Fruit fly (Drosophila melanogaster) whole organism, embryonic: ENCODE results near the gene CG3630.

Source experiments
- ATbp ChIP-seq: fragments of 200-800 bp; sonication (Bioruptor generic); optimal IDR thresholded peaks from 2 replicates; lab custom pipeline; 2017; ENCODE audit warnings: missing biosample characterization, mild to moderate bottlenecking, missing genetic modification characterization, missing genetic modification reagents
- Atf-2 ChIP-seq: fragments of 200-800 bp; sonication (Bioruptor generic); optimal IDR thresholded peaks from 2 replicates; lab custom pipeline; 2016; ENCODE audit warnings: missing biosample characterization, missing genetic modification characterization
- Atf3 ChIP-seq: fragments of 200-800 bp; sonication (Bioruptor generic); optimal IDR thresholded peaks from 3 replicates; lab custom pipeline; 2016; ENCODE audit warnings: missing biosample characterization, missing genetic modification characterization
- Atf6 ChIP-seq: fragments of 200-800 bp; sonication (Bioruptor generic); IDR thresholded peaks from 2 replicates; pipeline ENCODE4 v1.3.6; 2022; ENCODE audit warnings: missing biosample characterization, missing genetic modification characterization
- Awh ChIP-seq: fragments of 200-800 bp; sonication (Bioruptor generic); IDR thresholded peaks from 2 replicates; pipeline ENCODE4, ENCODE4 v1.3.6; 2022; ENCODE audit warnings: missing biosample characterization, missing genetic modification characterization
- CG10147 ChIP-seq: fragments of 200-800 bp; sonication (Bioruptor generic); optimal IDR thresholded peaks from 2 replicates; lab custom pipeline; 2019; ENCODE audit warnings: missing biosample characterization, mild to moderate bottlenecking, missing genetic modification characterization, moderate library complexity
- CG10267 ChIP-seq: fragments of 200-800 bp; sonication (Bioruptor generic); optimal IDR thresholded peaks from 2 replicates; lab custom pipeline; 2018; ENCODE audit warnings: missing biosample characterization, mild to moderate bottlenecking, missing genetic modification characterization, moderate library complexity
- CG10321 ChIP-seq: fragments of 200-800 bp; sonication (Bioruptor generic); IDR thresholded peaks from 2 replicates; pipeline ENCODE4 v1.3.6; 2022; ENCODE audit warnings: missing biosample characterization, missing genetic modification characterization
- CG14441 ChIP-seq: fragments of 200-800 bp; sonication (Bioruptor generic); IDR thresholded peaks from 2 replicates; pipeline ENCODE4 v1.3.6; 2022; ENCODE audit warnings: missing biosample characterization, missing genetic modification characterization
- CG15269 ChIP-seq: fragments of 200-800 bp; sonication (Bioruptor generic); optimal IDR thresholded peaks from 2 replicates; lab custom pipeline; 2018; ENCODE audit warnings: missing biosample characterization, mild to moderate bottlenecking, missing genetic modification characterization, moderate library complexity
- CG1647 ChIP-seq: fragments of 200-800 bp; sonication (Bioruptor generic); optimal IDR thresholded peaks from 3 replicates; lab custom pipeline; 2016; ENCODE audit warnings: missing biosample characterization, missing genetic modification characterization
- CG1832 ChIP-seq: fragments of 200-800 bp; sonication (Bioruptor generic); optimal IDR thresholded peaks from 2 replicates; lab custom pipeline; 2017; ENCODE audit warnings: missing biosample characterization, mild to moderate bottlenecking, missing genetic modification characterization, inconsistent platforms
- CG2199 ChIP-seq: fragments of 200-800 bp; sonication (Bioruptor generic); IDR thresholded peaks from 3 replicates; pipeline ENCODE4 v1.3.6; 2022; ENCODE audit warnings: missing biosample characterization, missing genetic modification characterization
- CG31365 ChIP-seq: fragments of 200-800 bp; sonication (Bioruptor generic); optimal IDR thresholded peaks from 2 replicates; lab custom pipeline; 2018; ENCODE audit warnings: missing biosample characterization, mild to moderate bottlenecking, missing genetic modification characterization
- CG6683 ChIP-seq: fragments of 200-800 bp; sonication (Bioruptor generic); optimal IDR thresholded peaks from 2 replicates; lab custom pipeline; 2017; ENCODE audit warnings: missing biosample characterization, mild to moderate bottlenecking, missing genetic modification characterization, missing genetic modification reagents
- CG7556 ChIP-seq: fragments of 200-800 bp; sonication (Bioruptor generic); optimal IDR thresholded peaks from 2 replicates; lab custom pipeline; 2017; ENCODE audit warnings: missing biosample characterization, mild to moderate bottlenecking, missing genetic modification characterization
- CG8359 ChIP-seq: fragments of 200-800 bp; sonication (Bioruptor generic); optimal IDR thresholded peaks from 2 replicates; lab custom pipeline; 2017; ENCODE audit warnings: missing biosample characterization, mild to moderate bottlenecking, missing genetic modification characterization, borderline replicate concordance
- CG9215 ChIP-seq: fragments of 200-800 bp; sonication (Bioruptor generic); IDR thresholded peaks from 2 replicates; pipeline ENCODE4 v1.3.6; 2022; ENCODE audit warnings: missing biosample characterization, missing genetic modification characterization
- CrebB ChIP-seq: fragments of 200-800 bp; sonication (Bioruptor generic); optimal IDR thresholded peaks from 3 replicates; lab custom pipeline; 2018; ENCODE audit warnings: missing biosample characterization, mild to moderate bottlenecking, missing genetic modification characterization
- D ChIP-seq, 2 experiments: fragments of 200-800 bp in 1 of 2; fragments of >200 bp in 1 of 2; sonication (Bioruptor generic) in 1 of 2; optimal IDR thresholded peaks; 2 replicates in 1 of 2; 3 replicates in 1 of 2; lab custom pipeline; 2017; ENCODE audit warnings: mild to moderate bottlenecking in 1 of 2, missing biosample characterization in 1 of 2, missing genetic modification characterization in 1 of 2, missing genetic modification reagents in 1 of 2
- Doc3 ChIP-seq: fragments of 200-800 bp; sonication (Bioruptor generic); IDR thresholded peaks from 3 replicates; pipeline ENCODE4 v1.3.6; 2022; ENCODE audit warnings: missing biosample characterization, missing genetic modification characterization; ENCODE audit not compliant: partially characterized antibody
- Dp ChIP-seq: fragments of 200-800 bp; sonication (Bioruptor generic); optimal IDR thresholded peaks from 2 replicates; lab custom pipeline; 2018; ENCODE audit warnings: missing biosample characterization, mild to moderate bottlenecking, missing genetic modification characterization, moderate library complexity
- Drgx ChIP-seq: fragments of 200-800 bp; sonication (Bioruptor generic); IDR thresholded peaks from 2 replicates; pipeline ENCODE4 v1.3.6; 2022; ENCODE audit warnings: missing biosample characterization, missing genetic modification characterization
- HLH54F ChIP-seq: fragments of 200-800 bp; sonication (Bioruptor generic); optimal IDR thresholded peaks from 3 replicates; lab custom pipeline; 2016; ENCODE audit warnings: missing biosample characterization, missing genetic modification characterization
- Jarid2 ChIP-seq: fragments of 200-800 bp; sonication (Bioruptor generic); optimal IDR thresholded peaks from 3 replicates; lab custom pipeline; 2017; ENCODE audit warnings: mild to moderate bottlenecking, missing biosample characterization, missing genetic modification reagents, missing genetic modification characterization
- NK7.1 ChIP-seq: fragments of 200-800 bp; sonication (Bioruptor generic); optimal IDR thresholded peaks from 3 replicates; lab custom pipeline; 2016; ENCODE audit warnings: missing biosample characterization, missing genetic modification characterization
- Vsx1 ChIP-seq: fragments of 200-800 bp; sonication (Bioruptor generic); optimal IDR thresholded peaks from 2 replicates; lab custom pipeline; 2017; ENCODE audit warnings: missing biosample characterization, mild to moderate bottlenecking, missing genetic modification characterization, missing genetic modification reagents
- Xrp1 ChIP-seq: fragments of 200-800 bp; sonication (Bioruptor generic); IDR thresholded peaks from 2 replicates; pipeline ENCODE4 v1.3.6; 2022; ENCODE audit warnings: missing biosample characterization, missing genetic modification characterization
- cad ChIP-seq: fragments of >200 bp; optimal IDR thresholded peaks from 2 replicates; lab custom pipeline; 2017; ENCODE audit warnings: missing biosample characterization, missing genetic modification characterization
- corto ChIP-seq: fragments of 200-800 bp; sonication (Bioruptor generic); optimal IDR thresholded peaks from 2 replicates; lab custom pipeline; 2016; ENCODE audit warnings: missing biosample characterization, mild to moderate bottlenecking, missing genetic modification characterization, moderate library complexity
- cwo ChIP-seq: fragments of 200-800 bp; sonication (Bioruptor generic); optimal IDR thresholded peaks from 3 replicates; lab custom pipeline; 2017; ENCODE audit warnings: missing biosample characterization, missing genetic modification characterization, mild to moderate bottlenecking, moderate library complexity, missing genetic modification reagents
- danr ChIP-seq: fragments of 200-800 bp; sonication (Bioruptor generic); IDR thresholded peaks from 2 replicates; pipeline ENCODE4 v1.3.6; 2022; ENCODE audit warnings: missing biosample characterization, missing genetic modification characterization
- dpn ChIP-seq, 2 experiments: fragments of 200-800 bp; sonication (Bioruptor generic); optimal IDR thresholded peaks; 3 replicates each; lab custom pipeline; 2016; ENCODE audit warnings: missing biosample characterization in 2 of 2, missing genetic modification characterization in 2 of 2
- en ChIP-seq: fragments of 200-800 bp; sonication (Bioruptor generic); optimal IDR thresholded peaks from 2 replicates; lab custom pipeline; 2016; ENCODE audit warnings: missing biosample characterization, missing genetic modification characterization
- fu2 ChIP-seq: fragments of 200-800 bp; sonication (Bioruptor generic); optimal IDR thresholded peaks from 2 replicates; lab custom pipeline; 2016; ENCODE audit warnings: missing biosample characterization, missing genetic modification characterization
- gcm2 ChIP-seq: fragments of 200-800 bp; sonication (Bioruptor generic); optimal IDR thresholded peaks from 2 replicates; lab custom pipeline; 2016; ENCODE audit warnings: missing biosample characterization, missing genetic modification characterization
- gro ChIP-seq: fragments of 200-800 bp; sonication (Bioruptor generic); optimal IDR thresholded peaks from 2 replicates; lab custom pipeline; 2016; ENCODE audit warnings: missing biosample characterization, missing genetic modification characterization
- hkb ChIP-seq, 2 experiments: fragments of 200-800 bp in 1 of 2; fragments of >200 bp in 1 of 2; sonication (Bioruptor generic) in 1 of 2; IDR thresholded peaks in 1 of 2; optimal IDR thresholded peaks in 1 of 2; 2 replicates each; pipeline versions ENCODE4 v1.3.6 to Lab custom; 2017 to 2022; ENCODE audit warnings: missing biosample characterization in 1 of 2, missing genetic modification characterization in 1 of 2
- ind ChIP-seq: fragments of 200-800 bp; sonication (Bioruptor generic); optimal IDR thresholded peaks from 3 replicates; lab custom pipeline; 2016; ENCODE audit warnings: missing biosample characterization, missing genetic modification characterization
- kni ChIP-seq: fragments of 200-800 bp; sonication (Bioruptor generic); optimal IDR thresholded peaks from 3 replicates; lab custom pipeline; 2017; ENCODE audit warnings: mild to moderate bottlenecking, missing biosample characterization, missing genetic modification reagents, missing genetic modification characterization
- nom ChIP-seq: fragments of 200-800 bp; sonication (Bioruptor generic); optimal IDR thresholded peaks from 2 replicates; lab custom pipeline; 2017; ENCODE audit warnings: missing biosample characterization, missing genetic modification characterization, mild to moderate bottlenecking, moderate library complexity, missing genetic modification reagents
- pb ChIP-seq: fragments of 200-800 bp; sonication (Bioruptor generic); optimal IDR thresholded peaks from 3 replicates; lab custom pipeline; 2016; ENCODE audit warnings: missing biosample characterization, missing genetic modification characterization
- ro ChIP-seq: fragments of 200-800 bp; sonication (Bioruptor generic); IDR thresholded peaks from 2 replicates; pipeline ENCODE4 v1.3.6; 2022; ENCODE audit warnings: missing biosample characterization, missing genetic modification characterization
- sc ChIP-seq, 3 experiments: fragments of >200 bp in 2 of 3; fragments of 200-800 bp in 1 of 3; sonication (Bioruptor generic) in 1 of 3; optimal IDR thresholded peaks; 2 replicates in 2 of 3; 3 replicates in 1 of 3; lab custom pipeline; 2017; ENCODE audit warnings: mild to moderate bottlenecking in 1 of 3, missing biosample characterization in 1 of 3, missing genetic modification characterization in 1 of 3, missing genetic modification reagents in 1 of 3
- shn ChIP-seq: fragments of 200-800 bp; sonication (Bioruptor generic); optimal IDR thresholded peaks from 3 replicates; lab custom pipeline; 2016; ENCODE audit warnings: missing biosample characterization, missing genetic modification characterization
- slp2 ChIP-seq: fragments of 200-800 bp; sonication (Bioruptor generic); optimal IDR thresholded peaks from 2 replicates; lab custom pipeline; 2016; ENCODE audit warnings: missing biosample characterization, missing genetic modification characterization
- tin ChIP-seq: fragments of 200-800 bp; sonication (Bioruptor generic); optimal IDR thresholded peaks from 3 replicates; lab custom pipeline; 2016; ENCODE audit warnings: missing biosample characterization, missing genetic modification characterization
- zfh2 ChIP-seq: fragments of 200-800 bp; sonication (Bioruptor generic); optimal IDR thresholded peaks from 2 replicates; lab custom pipeline; 2016; ENCODE audit warnings: missing biosample characterization, missing genetic modification characterization

CG3630 gene

DNA sequence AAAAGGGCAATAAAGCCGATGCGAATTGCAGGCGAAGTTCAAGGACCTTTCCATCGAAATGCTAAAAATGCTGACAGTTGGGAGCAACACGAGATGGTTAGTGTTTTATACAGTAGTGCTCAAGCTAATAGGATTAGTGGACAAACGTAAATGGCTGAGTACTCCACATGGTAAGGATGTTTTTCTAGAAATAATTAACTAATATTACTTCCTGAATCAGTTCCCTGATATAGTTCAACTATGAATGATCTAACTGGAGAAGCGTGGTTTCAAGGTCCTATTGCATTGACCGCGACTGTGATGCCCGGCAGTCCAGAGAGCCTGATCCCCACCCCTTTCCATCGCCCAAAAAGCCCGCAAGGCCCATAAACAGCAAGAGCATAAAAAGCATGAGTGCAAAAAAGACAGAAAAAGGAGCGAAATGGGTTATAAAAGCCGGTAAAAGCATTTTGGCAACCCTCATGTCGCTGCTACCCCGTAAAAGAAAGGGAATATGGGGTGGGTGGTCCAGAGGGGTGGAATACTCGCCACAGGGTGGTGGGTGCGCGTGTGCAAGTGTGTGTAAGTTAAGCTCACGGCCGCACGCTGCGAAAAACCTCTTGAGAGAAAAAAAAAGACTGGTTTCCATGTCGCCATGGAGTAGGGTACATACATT is 27.6 kb upstream of the CG3630 start (continued):
- TF ChIP-seq CG14441 (GFP tag; lab: Robert Waterston, UW): peak; percentile 51; the same call in 1 of the 2 replicates
- TF ChIP-seq cad (GFP tag; lab: Kevin White, UChicago): no peak
- peak; percentile 44; the same call in 1 of the 2 replicates for TF ChIP-seq danr
- no peak for TF ChIP-seq zfh2
- no peak for TF ChIP-seq CG1832 (GFP tag; lab: Kevin White, UChicago)
- no peak for TF ChIP-seq gcm2 (GFP tag; lab: Kevin White, UChicago)
- TF ChIP-seq cwo: peak; percentile 42
- peak; percentile 63 for TF ChIP-seq corto (GFP tag; lab: Kevin White, UChicago)
- no peak for TF ChIP-seq CG1647
- TF ChIP-seq CG8359: peak; percentile 60
- peak; percentile 27 for TF ChIP-seq HLH54F (GFP tag; lab: Kevin White, UChicago)
- TF ChIP-seq kni (GFP tag; lab: Kevin White, UChicago): no peak
- peak; percentile 74 for TF ChIP-seq ATbp (GFP tag; lab: Kevin White, UChicago)
- peak; percentile 23 for TF ChIP-seq CG31365 (tag; lab: Kevin White, UChicago)
- TF ChIP-seq Atf3 (GFP tag; lab: Kevin White, UChicago): peak; percentile 12
- no peak for TF ChIP-seq hkb (optimal IDR thresholded peaks at IDR 0.05; lab: Kevin White, UChicago)
- TF ChIP-seq hkb (GFP tag; IDR thresholded peaks at IDR 0.05; lab: Robert Waterston, UW): peak; percentile 69
- peak; percentile 35 for TF ChIP-seq fu2 (GFP tag; lab: Kevin White, UChicago)
- peak; percentile 62 for TF ChIP-seq CG7556
- TF ChIP-seq dpn (GFP tag; optimal IDR thresholded peaks at IDR 0.05; lab: Kevin White, UChicago): peak; percentile 54 to 57
- TF ChIP-seq tin (GFP tag; lab: Kevin White, UChicago): peak; percentile 75
- TF ChIP-seq Atf-2: peak; percentile 54
- peak; percentile 17 for TF ChIP-seq CrebB (tag; lab: Kevin White, UChicago)
- TF ChIP-seq Vsx1 (GFP tag; lab: Kevin White, UChicago): peak; percentile 18
- peak; percentile 74 for TF ChIP-seq Xrp1 (GFP tag; lab: Robert Waterston, UW)
- TF ChIP-seq Jarid2: no peak
- TF ChIP-seq Dp (GFP tag; lab: Kevin White, UChicago): no peak
- TF ChIP-seq pb (GFP tag; lab: Kevin White, UChicago): no peak
- peak; percentile 13 for TF ChIP-seq shn
- peak; percentile 71 for TF ChIP-seq Drgx
- TF ChIP-seq CG10321 (GFP tag; lab: Robert Waterston, UW): no peak; the same call in 1 of the 2 replicates
- peak; percentile 69 for TF ChIP-seq ind (GFP tag; lab: Kevin White, UChicago)
- TF ChIP-seq Awh (GFP tag; lab: Robert Waterston, UW): peak; percentile 74
- peak; percentile 11 for TF ChIP-seq en (GFP tag; lab: Kevin White, UChicago)
- no peak for TF ChIP-seq NK7.1 (GFP tag; lab: Kevin White, UChicago)
- no peak for TF ChIP-seq CG2199
- TF ChIP-seq CG10147 (GFP tag; lab: Kevin White, UChicago): peak; percentile 55
- TF ChIP-seq gro (GFP tag; lab: Kevin White, UChicago): peak; percentile 26
- TF ChIP-seq CG9215: no peak; the same call in 1 of the 2 replicates
- no peak for TF ChIP-seq Atf6
- no peak for TF ChIP-seq ro (GFP tag; lab: Robert Waterston, UW)
- no peak for TF ChIP-seq D (optimal IDR thresholded peaks at IDR 0.05; lab: Kevin White, UChicago)
- peak; percentile 75 for TF ChIP-seq D (GFP tag; optimal IDR thresholded peaks at IDR 0.05; lab: Kevin White, UChicago)
- TF ChIP-seq Doc3 (GFP tag; lab: Robert Waterston, UW): no peak
- peak; percentile 65 for TF ChIP-seq CG10267 (tag; lab: Kevin White, UChicago)
- peak; percentile 16 for TF ChIP-seq nom (GFP tag; lab: Kevin White, UChicago)
- peak; percentile 63 for TF ChIP-seq CG15269 (tag; lab: Kevin White, UChicago)
- TF ChIP-seq sc (optimal IDR thresholded peaks at IDR 0.05; lab: Kevin White, UChicago): no peak
- peak; percentile 60 for TF ChIP-seq sc (GFP tag; optimal IDR thresholded peaks at IDR 0.05; lab: Kevin White, UChicago)
- peak; percentile 29 for TF ChIP-seq slp2 (GFP tag; lab: Kevin White, UChicago)
- TF ChIP-seq CG6683 (GFP tag; lab: Kevin White, UChicago): peak; percentile 14
